Worm (Caenorhabditis elegans): ENCODE measurements around the gene T15B7.1.

T15B7.1 gene

ce11 chrV:6888828-6889227 lies 46.3 kb downstream of the T15B7.1 start:
- TF ChIP-seq ztf-11 (tag; optimal IDR thresholded peaks at IDR 0.05) = no peak
- TF ChIP-seq dmd-4 (tag; optimal IDR thresholded peaks at IDR 0.05) = no peak
- TF ChIP-seq nhr-11 (tag; optimal IDR thresholded peaks at IDR 0.05) = no peak
- peak; percentile 27 for TF ChIP-seq gmeb-1 (tag; optimal IDR thresholded peaks at IDR 0.05)
- TF ChIP-seq nhr-10 (tag; optimal IDR thresholded peaks at IDR 0.05) = peak; percentile 22
- peak; percentile 53 for TF ChIP-seq unc-55 (GFP tag; optimal IDR thresholded peaks at IDR 0.05)
- TF ChIP-seq nhr-23 (tag; optimal IDR thresholded peaks at IDR 0.05) = no peak
- TF ChIP-seq Y55F3AM.14 (GFP tag; optimal IDR thresholded peaks at IDR 0.05) = no peak
- TF ChIP-seq elt-3 (tag; optimal IDR thresholded peaks at IDR 0.05) = no peak
- TF ChIP-seq lsy-2 (tag; optimal IDR thresholded peaks at IDR 0.05) = peak; percentile 2 to 36
- peak; percentile 11 for TF ChIP-seq C34F6.9 (tag; optimal IDR thresholded peaks at IDR 0.05)
- TF ChIP-seq ceh-16 (tag; optimal IDR thresholded peaks at IDR 0.05) = no peak
- TF ChIP-seq nhr-21 (tag; optimal IDR thresholded peaks at IDR 0.05) = peak; percentile 79
- TF ChIP-seq fos-1 (tag; optimal IDR thresholded peaks at IDR 0.05) = peak; percentile 75
- TF ChIP-seq ceh-82 (tag; optimal IDR thresholded peaks at IDR 0.05) = no peak
- peak; percentile 53 for TF ChIP-seq crh-2 (tag; optimal IDR thresholded peaks at IDR 0.05)
- TF ChIP-seq sma-3 (GFP tag; optimal IDR thresholded peaks at IDR 0.05) = peak; percentile 64
- no peak for TF ChIP-seq zag-1 (tag; optimal IDR thresholded peaks at IDR 0.05)
- TF ChIP-seq F13H6.1 (tag; optimal IDR thresholded peaks at IDR 0.05) = peak; percentile 60
- no peak for TF ChIP-seq nhr-77 (tag; optimal IDR thresholded peaks at IDR 0.05)
- no peak for TF ChIP-seq ztf-4 (tag; optimal IDR thresholded peaks at IDR 0.05)
- TF ChIP-seq alr-1 (tag; optimal IDR thresholded peaks at IDR 0.05) = no peak
- peak; percentile 53 for TF ChIP-seq nhr-129 (tag; optimal IDR thresholded peaks at IDR 0.05)
- peak; percentile 72 for TF ChIP-seq sma-9 (GFP tag; optimal IDR thresholded peaks at IDR 0.05)
- no peak for TF ChIP-seq sma-9 (tag; optimal IDR thresholded peaks at IDR 0.05)
- TF ChIP-seq nhr-6 (tag; optimal IDR thresholded peaks at IDR 0.05) = no peak

DNA sequence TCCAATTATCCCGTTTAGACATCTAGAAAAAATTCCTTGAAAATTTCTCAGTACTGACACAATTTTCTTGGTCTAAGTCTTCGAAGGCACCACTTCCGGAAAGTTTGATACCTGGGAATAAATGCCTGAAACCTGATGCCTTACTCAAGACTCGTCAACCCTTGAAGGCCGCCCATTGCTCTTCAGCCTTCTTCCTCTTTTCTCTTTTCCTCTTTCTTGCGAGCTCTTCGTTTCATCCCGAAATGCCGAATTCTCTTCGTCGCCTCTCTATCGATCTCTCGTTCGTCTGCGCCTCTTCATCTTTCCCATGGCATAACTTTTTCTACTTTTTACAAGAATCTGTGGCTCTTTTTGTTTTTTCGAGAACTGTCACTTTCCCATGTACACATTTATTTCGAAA lies 51.1 kb downstream of the T15B7.1 start:
- TF ChIP-seq unc-55 (GFP tag; optimal IDR thresholded peaks at IDR 0.05) (peak; percentile 44), lsy-2 (tag; optimal IDR thresholded peaks at IDR 0.05) (peak in 1 of 2 experiments; percentile 7), skn-1 (tag; optimal IDR thresholded peaks at IDR 0.05) (no peak), lin-11 (tag; optimal IDR thresholded peaks at IDR 0.05) (no peak), nhr-77 (tag; optimal IDR thresholded peaks at IDR 0.05) (no peak), R02D3.7 (tag; optimal IDR thresholded peaks at IDR 0.05) (no peak), peb-1 (tag; optimal IDR thresholded peaks at IDR 0.05) (no peak), nhr-129 (tag; optimal IDR thresholded peaks at IDR 0.05) (peak; percentile 50), C34F6.9 (tag; optimal IDR thresholded peaks at IDR 0.05) (peak; percentile 39), dmd-4 (tag; optimal IDR thresholded peaks at IDR 0.05) (no peak), F13H6.1 (tag; optimal IDR thresholded peaks at IDR 0.05) (peak; percentile 17)

- no peak for TF ChIP-seq nhr-12 (tag; optimal IDR thresholded peaks at IDR 0.05)
- TF ChIP-seq ama-1 (optimal IDR thresholded peaks at IDR 0.05) = no peak
- no peak for TF ChIP-seq unc-39 (tag; optimal IDR thresholded peaks at IDR 0.05)
- TF ChIP-seq lin-13 (GFP tag; optimal IDR thresholded peaks at IDR 0.05) = no peak
- TF ChIP-seq peb-1 (tag; optimal IDR thresholded peaks at IDR 0.05) = no peak
- TF ChIP-seq unc-55 (GFP tag; optimal IDR thresholded peaks at IDR 0.05) = no peak
- no peak for TF ChIP-seq nhr-10 (tag; optimal IDR thresholded peaks at IDR 0.05)
- no peak for TF ChIP-seq lsy-2 (tag; optimal IDR thresholded peaks at IDR 0.05)
- TF ChIP-seq mab-5 (tag; optimal IDR thresholded peaks at IDR 0.05) = no peak
- TF ChIP-seq gmeb-1 (tag; optimal IDR thresholded peaks at IDR 0.05) = no peak
- TF ChIP-seq zag-1 (tag; optimal IDR thresholded peaks at IDR 0.05) = no peak
These were observed 52.2 kb downstream of the T15B7.1 start, which contains the start of gene K11C4.2 for ce11 chrV:6894778-6895177. Gene K11C4.2 (plus strand): TSS chrV:6895078.
